Worm (Caenorhabditis elegans) whole organism, midembryonic: Measurements from ENCODE around the gene T19C4.5.
A peak's percentile ranks its signal among the peaks of the same experiment; 100 is the strongest.

Source experiments
- T22C8.4 ChIP-seq: fragments of 200-800 bp; sonication (Bioruptor generic); IDR thresholded peaks from 2 replicates; pipeline ENCODE4 v1.3.6; 2022; ENCODE audit warnings: missing genetic modification characterization, missing compliant biosample characterization
- cog-1 ChIP-seq: sonication (generic microtip); optimal IDR thresholded peaks from 2 replicates; lab custom pipeline; 2016; ENCODE audit warnings: missing genetic modification characterization, missing compliant biosample characterization
- flt-1 ChIP-seq: fragments of 200-800 bp; sonication (Bioruptor generic); IDR thresholded peaks from 2 replicates; pipeline ENCODE4 v1.3.6; 2022; ENCODE audit warnings: missing genetic modification characterization, missing compliant biosample characterization
- klf-2 ChIP-seq: fragments of 200-800 bp; sonication (Bioruptor generic); conservative IDR thresholded peaks from 2 replicates; pipeline ENCODE4 v1.3.6; 2022; ENCODE audit warnings: missing genetic modification reagents, missing genetic modification characterization, missing compliant biosample characterization
- med-1 ChIP-seq: sonication (generic microtip); optimal IDR thresholded peaks from 2 replicates; lab custom pipeline; 2017; ENCODE audit warnings: missing genetic modification characterization, mild to moderate bottlenecking, missing compliant biosample characterization, antibody characterized with exemption, missing genetic modification reagents; ENCODE audit not compliant: insufficient read depth
- ref-1 ChIP-seq: fragments of 200-800 bp; sonication (Bioruptor generic); conservative IDR thresholded peaks from 2 replicates; pipeline ENCODE4 v1.3.6; 2022; ENCODE audit warnings: missing genetic modification reagents, missing genetic modification characterization, missing compliant biosample characterization
- tab-1 ChIP-seq: fragments of 200-800 bp; sonication (Bioruptor generic); IDR thresholded peaks from 2 replicates; pipeline ENCODE4 v1.3.6; 2022; ENCODE audit warnings: missing genetic modification characterization, missing compliant biosample characterization
- ztf-23 ChIP-seq: fragments of 200-800 bp; sonication (Bioruptor generic); IDR thresholded peaks from 2 replicates; pipeline ENCODE4 v1.3.6; 2022; ENCODE audit warnings: missing genetic modification reagents, missing genetic modification characterization, missing compliant biosample characterization
- ztf-29 ChIP-seq: fragments of 200-800 bp; sonication (Bioruptor generic); IDR thresholded peaks from 2 replicates; pipeline ENCODE4 v1.3.6; 2022; ENCODE audit warnings: missing genetic modification reagents, missing genetic modification characterization, missing compliant biosample characterization

Gene T19C4.5

ce11 chrV:11171906-11172305 lies at the start of gene T19C4.5:
T19C4.5 (plus strand) TSS chrV:11172213.
- TF ChIP-seq ztf-29 (GFP tag; lab: Robert Waterston, UW) (no peak), klf-2 (no peak), ref-1 (GFP tag; lab: Robert Waterston, UW) (no peak), ztf-23 (no peak), tab-1 (no peak), flt-1 (no peak), med-1 (GFP tag; lab: Kevin White, UChicago) (no peak), cog-1 (no peak), T22C8.4 (GFP tag; lab: Robert Waterston, UW) (no peak)

ce11 chrV:11122466-11122865 lies 49.5 kb upstream of the T19C4.5 start, which contains the start of gene mboa-2:
mboa-2 (minus strand) TSS chrV:11122493.
- TF ChIP-seq ztf-29 (GFP tag; lab: Robert Waterston, UW) (no peak), cog-1 (no peak)

ce11 chrV:11123817-11124337 lies 48.1 kb upstream of the T19C4.5 start, which contains the start of the genes atp-5 and lmtr-3:
atp-5 (minus strand) TSS chrV:11123867.
lmtr-3 (plus strand) TSS chrV:11124186.
- TF ChIP-seq ztf-29 (GFP tag; lab: Robert Waterston, UW) (no peak), ztf-23 (peak; percentile 76), cog-1 (peak; percentile 34), flt-1 (peak; percentile 60), klf-2 (no peak), tab-1 (no peak), med-1 (GFP tag; lab: Kevin White, UChicago) (no peak), T22C8.4 (GFP tag; lab: Robert Waterston, UW) (peak; percentile 57; the same call in 1 of the 2 replicates)

ce11 chrV:11124922-11125321 lies 47.1 kb upstream of the T19C4.5 start, which contains the start of gene C06H2.2:
C06H2.2 (plus strand) TSS chrV:11125222.
- TF ChIP-seq flt-1: no peak
- no peak for TF ChIP-seq med-1 (GFP tag; lab: Kevin White, UChicago)
- TF ChIP-seq ztf-29 (GFP tag; lab: Robert Waterston, UW): no peak
- no peak for TF ChIP-seq ref-1 (GFP tag; lab: Robert Waterston, UW)
- TF ChIP-seq tab-1: no peak
- no peak for TF ChIP-seq cog-1
- no peak for TF ChIP-seq klf-2
- TF ChIP-seq T22C8.4 (GFP tag; lab: Robert Waterston, UW): no peak
- TF ChIP-seq ztf-23: no peak

- no peak for TF ChIP-seq klf-2
- no peak for TF ChIP-seq ztf-23
- TF ChIP-seq med-1 (GFP tag; lab: Kevin White, UChicago): no peak
- TF ChIP-seq cog-1: no peak
- TF ChIP-seq ztf-29 (GFP tag; lab: Robert Waterston, UW): no peak
- TF ChIP-seq tab-1: no peak
- TF ChIP-seq flt-1: no peak
- TF ChIP-seq T22C8.4 (GFP tag; lab: Robert Waterston, UW): no peak
- TF ChIP-seq ref-1 (GFP tag; lab: Robert Waterston, UW): no peak
Observed at ce11 chrV:11127197-11127596, 44.8 kb upstream of the T19C4.5 start, which contains the start of gene jmjd-5. jmjd-5 (plus strand) TSS chrV:11127497.

- TF ChIP-seq med-1 (GFP tag; lab: Kevin White, UChicago) (no peak), flt-1 (no peak), tab-1 (no peak), ref-1 (GFP tag; lab: Robert Waterston, UW) (no peak), T22C8.4 (GFP tag; lab: Robert Waterston, UW) (no peak), ztf-29 (GFP tag; lab: Robert Waterston, UW) (no peak), klf-2 (no peak), ztf-23 (no peak), cog-1 (no peak)
Observed at ce11 chrV:11131801-11132200, 40.2 kb upstream of the T19C4.5 start.

- TF ChIP-seq med-1 (GFP tag; lab: Kevin White, UChicago) (no peak), cog-1 (no peak), flt-1 (no peak), T22C8.4 (GFP tag; lab: Robert Waterston, UW) (no peak), ztf-29 (GFP tag; lab: Robert Waterston, UW) (no peak), ztf-23 (no peak), ref-1 (GFP tag; lab: Robert Waterston, UW) (no peak), klf-2 (no peak)
Observed at ce11 chrV:11133516-11133915, 38.5 kb upstream of the T19C4.5 start.

ce11 chrV:11134296-11134695 lies 37.7 kb upstream of the T19C4.5 start, which contains the start of gene glb-3:
glb-3 (plus strand) TSS chrV:11134596.
- TF ChIP-seq flt-1 (no peak), tab-1 (no peak), cog-1 (no peak), T22C8.4 (GFP tag; lab: Robert Waterston, UW) (no peak), ztf-23 (no peak), ref-1 (GFP tag; lab: Robert Waterston, UW) (no peak), klf-2 (no peak), ztf-29 (GFP tag; lab: Robert Waterston, UW) (no peak), med-1 (GFP tag; lab: Kevin White, UChicago) (no peak)

ce11 chrV:11140326-11140725 lies 31.7 kb upstream of the T19C4.5 start:
- TF ChIP-seq tab-1 (no peak), T22C8.4 (GFP tag; lab: Robert Waterston, UW) (no peak), cog-1 (no peak), ztf-23 (no peak), ztf-29 (GFP tag; lab: Robert Waterston, UW) (no peak), klf-2 (no peak), ref-1 (GFP tag; lab: Robert Waterston, UW) (no peak), med-1 (GFP tag; lab: Kevin White, UChicago) (no peak), flt-1 (no peak)

ce11 chrV:11141179-11141578 lies 30.8 kb upstream of the T19C4.5 start, which contains the start of gene folt-1:
folt-1 (plus strand) TSS chrV:11141479.
- no peak for TF ChIP-seq ztf-23

ce11 chrV:11144694-11145093 lies 27.3 kb upstream of the T19C4.5 start, which contains the start of gene C06H2.7:
C06H2.7 (minus strand) TSS chrV:11144794.
- no peak for TF ChIP-seq med-1 (GFP tag; lab: Kevin White, UChicago)
- TF ChIP-seq flt-1: no peak
- no peak for TF ChIP-seq cog-1
- TF ChIP-seq klf-2: no peak
- no peak for TF ChIP-seq tab-1
- TF ChIP-seq ztf-29 (GFP tag; lab: Robert Waterston, UW): no peak
- TF ChIP-seq T22C8.4 (GFP tag; lab: Robert Waterston, UW): no peak
- no peak for TF ChIP-seq ztf-23
- no peak for TF ChIP-seq ref-1 (GFP tag; lab: Robert Waterston, UW)
